Fruit fly (Drosophila melanogaster): ENCODE data around the gene santa-maria.

- TF ChIP-seq ase (GFP tag; IDR thresholded peaks at IDR 0.05) (no peak), MBD-R2 (GFP tag; IDR thresholded peaks at IDR 0.05) (no peak), Bgb (GFP tag; IDR thresholded peaks at IDR 0.05; ENCODE audit: partially characterized antibody) (0 out of 2 replicates have a peak, but pooled peaks have one; percentile 9), br (optimal IDR thresholded peaks at IDR 0.05) (no peak), Oaz (GFP tag; IDR thresholded peaks at IDR 0.05) (no peak), Myb (GFP tag; optimal IDR thresholded peaks at IDR 0.05) (no peak), CHES-1-like (GFP tag; optimal IDR thresholded peaks at IDR 0.05) (no peak), CG9727 (GFP tag; optimal IDR thresholded peaks at IDR 0.05) (no peak)
Measured at dm6 chr2L:7409007-7409406, 42.0 kb downstream of the santa-maria start.
